Worm (Caenorhabditis elegans): ENCODE results near the gene best-1.

DNA sequence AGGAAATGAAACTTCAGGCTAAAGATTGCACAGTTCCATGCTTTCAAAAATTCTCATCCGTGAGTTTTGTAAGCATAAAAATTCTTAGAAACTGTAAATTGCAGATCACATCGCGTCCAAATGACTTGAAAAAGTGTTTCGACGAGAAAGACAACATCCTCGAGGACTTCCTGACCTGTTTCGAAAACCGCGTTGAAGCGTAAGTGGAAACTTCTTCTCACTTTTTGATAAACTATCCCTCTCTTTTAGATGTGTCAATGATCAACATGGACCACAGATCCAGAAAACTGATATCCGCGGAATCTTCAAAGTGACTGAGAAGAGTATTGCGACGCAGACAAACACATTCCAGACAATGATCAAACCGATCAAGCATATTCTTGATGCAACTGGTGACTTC, 28.7 kb downstream of the best-1 start:
- no peak for TF ChIP-seq efl-1 (GFP tag; optimal IDR thresholded peaks at IDR 0.05)
- no peak for TF ChIP-seq ztf-22 (GFP tag; optimal IDR thresholded peaks at IDR 0.05)
- TF ChIP-seq pha-4 (tag; optimal IDR thresholded peaks at IDR 0.05), result no peak
- no peak for TF ChIP-seq zfh-2 (GFP tag; conservative IDR thresholded peaks at IDR 0.05)
- no peak for TF ChIP-seq F33H1.4 (GFP tag; IDR thresholded peaks at IDR 0.05)
- no peak for TF ChIP-seq xnd-1 (tag; optimal IDR thresholded peaks at IDR 0.05)
- TF ChIP-seq rpc-1 (optimal IDR thresholded peaks at IDR 0.05), result no peak
- no peak for TF ChIP-seq rpc-1 (tag; optimal IDR thresholded peaks at IDR 0.05)
- TF ChIP-seq mxl-1 (tag; optimal IDR thresholded peaks at IDR 0.05), result no peak
- no peak for TF ChIP-seq ccch-3 (GFP tag; optimal IDR thresholded peaks at IDR 0.05)
- no peak for TF ChIP-seq ZK185.1 (tag; optimal IDR thresholded peaks at IDR 0.05; ENCODE audit: poor library complexity, severe bottlenecking)
- no peak for TF ChIP-seq F49E8.2 (tag; optimal IDR thresholded peaks at IDR 0.05; ENCODE audit: insufficient read depth)
- TF ChIP-seq attf-5 (GFP tag; optimal IDR thresholded peaks at IDR 0.05), result no peak

Data from whole organism, young adult.